Fruit fly (Drosophila melanogaster) whole organism, prepupa: ENCODE results near the gene CG14567.

Experiments used
- Blimp-1 ChIP-seq: fragments of 200-800 bp; sonication (Bioruptor generic); optimal IDR thresholded peaks from 3 replicates; lab custom pipeline; 2017; ENCODE audit warnings: missing biosample characterization, missing genetic modification characterization, mild to moderate bottlenecking, moderate library complexity, missing genetic modification reagents
- CG10631 ChIP-seq: fragments of 200-800 bp; sonication (Bioruptor generic); optimal IDR thresholded peaks from 2 replicates; lab custom pipeline; 2016; ENCODE audit warnings: missing biosample characterization, missing genetic modification characterization
- CG10669 ChIP-seq: fragments of 200-800 bp; sonication (Bioruptor generic); optimal IDR thresholded peaks from 3 replicates; lab custom pipeline; 2018; ENCODE audit warnings: missing biosample characterization, mild to moderate bottlenecking, missing genetic modification characterization, moderate library complexity
- CG15336 ChIP-seq: fragments of 200-800 bp; sonication (Bioruptor generic); IDR thresholded peaks from 2 replicates; pipeline ENCODE4 v1.3.6; 2022; ENCODE audit warnings: missing biosample characterization, missing genetic modification characterization
- CG1621 ChIP-seq: fragments of 200-800 bp; sonication (Bioruptor generic); optimal IDR thresholded peaks from 3 replicates; lab custom pipeline; 2018; ENCODE audit warnings: missing biosample characterization, mild to moderate bottlenecking, missing genetic modification characterization
- CG3032 ChIP-seq: fragments of 200-800 bp; optimal IDR thresholded peaks from 2 replicates; lab custom pipeline; 2019; ENCODE audit warnings: missing biosample characterization, mild to moderate bottlenecking, missing genetic modification characterization, moderate library complexity
- CG31627 ChIP-seq: fragments of 200-800 bp; sonication (Bioruptor generic); optimal IDR thresholded peaks from 3 replicates; lab custom pipeline; 2016; ENCODE audit warnings: missing biosample characterization, missing genetic modification characterization
- CG32006 ChIP-seq: fragments of 200-800 bp; sonication (Bioruptor generic); optimal IDR thresholded peaks from 3 replicates; lab custom pipeline; 2017; ENCODE audit warnings: missing biosample characterization, mild to moderate bottlenecking, missing genetic modification characterization
- CG4318 ChIP-seq: fragments of 200-800 bp; sonication (Bioruptor generic); optimal IDR thresholded peaks from 3 replicates; lab custom pipeline; 2017; ENCODE audit warnings: missing biosample characterization, mild to moderate bottlenecking, missing genetic modification characterization
- CG6163 ChIP-seq: fragments of 200-800 bp; sonication (Bioruptor generic); IDR thresholded peaks from 3 replicates; pipeline ENCODE4 v1.3.6; 2022; ENCODE audit warnings: missing biosample characterization, missing genetic modification characterization
- CG6792 ChIP-seq: fragments of 200-800 bp; sonication (Bioruptor generic); optimal IDR thresholded peaks from 3 replicates; lab custom pipeline; 2016; ENCODE audit warnings: missing biosample characterization, missing genetic modification characterization
- CG9139 ChIP-seq: fragments of 200-800 bp; sonication (Bioruptor generic); optimal IDR thresholded peaks from 3 replicates; lab custom pipeline; 2017; ENCODE audit warnings: missing biosample characterization, mild to moderate bottlenecking, missing genetic modification characterization
- Eip75B ChIP-seq: fragments of 200-800 bp; sonication (Bioruptor generic); optimal IDR thresholded peaks from 3 replicates; lab custom pipeline; 2016; ENCODE audit warnings: missing biosample characterization, missing genetic modification characterization
- Eip93F ChIP-seq: fragments of 200-800 bp; sonication (Bioruptor generic); optimal IDR thresholded peaks from 2 replicates; lab custom pipeline; 2016; ENCODE audit warnings: missing biosample characterization, mild to moderate bottlenecking, missing genetic modification characterization
- Gug ChIP-seq: fragments of 200-800 bp; sonication (Bioruptor generic); IDR thresholded peaks from 2 replicates; pipeline ENCODE4 v1.3.6; 2022; ENCODE audit warnings: missing biosample characterization, missing genetic modification characterization
- Hr38 ChIP-seq: sonication (Bioruptor generic); optimal IDR thresholded peaks from 2 replicates; lab custom pipeline; 2016; ENCODE audit warnings: missing biosample characterization, missing genetic modification characterization
- Smox ChIP-seq: fragments of 200-800 bp; sonication (Bioruptor generic); optimal IDR thresholded peaks from 3 replicates; lab custom pipeline; 2016; ENCODE audit warnings: missing biosample characterization, missing genetic modification characterization
- Sox102F ChIP-seq: fragments of 200-800 bp; sonication (Bioruptor generic); optimal IDR thresholded peaks from 2 replicates; lab custom pipeline; 2016; ENCODE audit warnings: missing biosample characterization, mild to moderate bottlenecking, missing genetic modification characterization
- Sox15 ChIP-seq: fragments of 200-800 bp; sonication (Bioruptor generic); optimal IDR thresholded peaks from 3 replicates; lab custom pipeline; 2016; ENCODE audit warnings: missing biosample characterization, missing genetic modification characterization
- achi ChIP-seq: fragments of 200-800 bp; sonication (Bioruptor generic); optimal IDR thresholded peaks from 3 replicates; lab custom pipeline; 2016; ENCODE audit warnings: missing biosample characterization, missing genetic modification characterization
- acj6 ChIP-seq: fragments of 200-800 bp; sonication (Bioruptor generic); optimal IDR thresholded peaks from 3 replicates; lab custom pipeline; 2016; ENCODE audit warnings: missing biosample characterization, missing genetic modification characterization
- cyc ChIP-seq: fragments of 200-800 bp; sonication (Bioruptor generic); optimal IDR thresholded peaks from 3 replicates; lab custom pipeline; 2016; ENCODE audit warnings: missing biosample characterization, missing genetic modification characterization
- dac ChIP-seq: fragments of 200-800 bp; sonication (Bioruptor generic); optimal IDR thresholded peaks from 2 replicates; lab custom pipeline; 2017; ENCODE audit warnings: missing biosample characterization, mild to moderate bottlenecking, missing genetic modification characterization
- dsx ChIP-seq: fragments of 200-800 bp; optimal IDR thresholded peaks from 3 replicates; lab custom pipeline; 2019; ENCODE audit warnings: missing biosample characterization, mild to moderate bottlenecking, missing genetic modification characterization, moderate library complexity; ENCODE audit not compliant: poor library complexity, severe bottlenecking
- fd59A ChIP-seq: fragments of 200-800 bp; sonication (Bioruptor generic); optimal IDR thresholded peaks from 2 replicates; lab custom pipeline; 2017; ENCODE audit warnings: missing biosample characterization, mild to moderate bottlenecking, missing genetic modification characterization, missing genetic modification reagents
- fd85E ChIP-seq: fragments of 200-800 bp; sonication (Bioruptor generic); optimal IDR thresholded peaks from 3 replicates; lab custom pipeline; 2016; ENCODE audit warnings: missing biosample characterization, missing genetic modification characterization
- fkh ChIP-seq: fragments of 200-800 bp; sonication (Bioruptor generic); optimal IDR thresholded peaks from 3 replicates; lab custom pipeline; 2017; ENCODE audit warnings: missing biosample characterization, mild to moderate bottlenecking, missing genetic modification characterization, moderate library complexity
- net ChIP-seq: fragments of 200-800 bp; sonication (Bioruptor generic); optimal IDR thresholded peaks from 3 replicates; lab custom pipeline; 2016; ENCODE audit warnings: missing biosample characterization, missing genetic modification characterization
- salr ChIP-seq, 2 experiments: fragments of 200-800 bp; sonication (Bioruptor generic); optimal IDR thresholded peaks; 3 replicates each; lab custom pipeline; 2016 to 2018; ENCODE audit warnings: missing biosample characterization in 2 of 2, missing genetic modification characterization in 2 of 2, mild to moderate bottlenecking in 1 of 2
- spab ChIP-seq: fragments of 200-800 bp; sonication (Bioruptor generic); optimal IDR thresholded peaks from 2 replicates; lab custom pipeline; 2017; ENCODE audit warnings: missing biosample characterization, mild to moderate bottlenecking, missing genetic modification characterization, missing genetic modification reagents
- svp ChIP-seq: fragments of 200-800 bp; sonication (Bioruptor generic); peaks from one replicate; lab custom pipeline; 2016; ENCODE audit warnings: missing biosample characterization, missing genetic modification characterization

The CG14567 gene

dm6 chr3L:21738175-21739016, at the start of gene CG14567 (continued):
- TF ChIP-seq CG9139 (GFP tag; lab: Kevin White, UChicago) (no peak), Hr38 (GFP tag; lab: Kevin White, UChicago) (no peak), achi (peak; percentile 57), dsx (GFP tag; lab: Kevin White, UChicago) (peak; percentile 92), Gug (GFP tag; lab: Robert Waterston, UW) (peak; percentile 55; the same call in 1 of the 2 replicates), Blimp-1 (GFP tag; lab: Kevin White, UChicago) (peak; percentile 28), CG10669 (GFP tag; lab: Kevin White, UChicago) (peak; percentile 26), CG15336 (GFP tag; lab: Robert Waterston, UW) (peak; percentile 74), net (peak; percentile 50), Eip93F (no peak)

- TF ChIP-seq svp (peak; percentile 15), cyc (GFP tag; lab: Kevin White, UChicago) (no peak)
Measured at dm6 chr3L:21787883-21788282, 49.7 kb upstream of the CG14567 start.

DNA sequence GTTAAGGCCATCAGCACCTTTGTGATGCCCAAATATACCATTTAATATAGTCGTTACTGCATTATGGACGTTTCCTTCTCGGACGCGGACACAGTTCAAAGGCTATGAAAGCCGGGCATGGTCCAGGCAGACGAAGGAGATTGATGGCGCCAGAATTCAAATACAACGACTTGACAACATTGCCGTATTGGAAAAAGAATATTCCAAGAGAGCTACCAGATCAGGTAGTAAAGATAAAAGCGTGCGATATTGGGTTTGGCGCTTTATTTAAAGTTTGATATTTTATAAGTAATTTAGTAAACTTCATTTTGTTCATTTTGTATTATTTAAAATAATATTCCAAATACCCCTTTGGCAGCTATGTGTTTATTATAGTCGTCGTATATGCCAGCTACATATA, 35.6 kb upstream of the CG14567 start:
- no peak for TF ChIP-seq CG31627 (GFP tag; lab: Kevin White, UChicago)
- no peak for TF ChIP-seq fd59A
- no peak for TF ChIP-seq salr (GFP tag; optimal IDR thresholded peaks at IDR 0.05; lab: Kevin White, UChicago)
- TF ChIP-seq acj6 (GFP tag; lab: Kevin White, UChicago), result no peak
- TF ChIP-seq CG3032, result no peak
- no peak for TF ChIP-seq Sox15 (GFP tag; lab: Kevin White, UChicago)
- TF ChIP-seq Sox102F (GFP tag; lab: Kevin White, UChicago), result no peak

DNA sequence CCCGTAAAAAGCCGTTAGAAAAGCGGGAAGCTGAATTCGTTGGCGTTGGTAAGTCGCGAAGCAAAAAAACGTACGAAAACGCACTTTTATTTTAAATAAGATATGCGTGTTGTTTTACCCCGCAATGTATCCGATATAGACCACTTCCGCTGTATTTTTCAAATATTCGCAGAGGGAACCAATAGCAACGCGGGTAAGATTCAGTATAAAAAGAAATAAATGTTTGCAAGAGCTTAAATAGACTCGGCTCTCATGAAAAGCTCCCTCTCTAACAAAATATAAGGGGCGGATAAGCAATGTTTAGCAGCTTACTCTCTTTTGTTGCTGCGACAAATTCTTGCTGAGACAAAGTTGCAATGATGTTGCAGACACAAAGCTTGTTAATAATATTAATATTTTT, 32.1 kb upstream of the CG14567 start, which contains the start of gene Syn1:
Gene Syn1 (minus strand): TSS at position 207 of the 400 bp plus-strand sequence.
- TF ChIP-seq fd85E (GFP tag; lab: Kevin White, UChicago), result no peak
- peak; percentile 26; the same call in 1 of the 2 replicates for TF ChIP-seq CG15336 (GFP tag; lab: Robert Waterston, UW)
- peak; percentile 14 for TF ChIP-seq net
- TF ChIP-seq Smox (GFP tag; lab: Kevin White, UChicago), result no peak
- peak; percentile 48 for TF ChIP-seq fkh (GFP tag; lab: Kevin White, UChicago)
- TF ChIP-seq Hr38 (GFP tag; lab: Kevin White, UChicago), result no peak
- TF ChIP-seq spab, result no peak

dm6 chr3L:21769515-21769914, 31.3 kb upstream of the CG14567 start, which contains the start of gene CG7370:
Gene CG7370 (plus strand): TSS chr3L:21769815.
- TF ChIP-seq achi (no peak), CG6163 (GFP tag; lab: Robert Waterston, UW) (no peak), CG10631 (GFP tag; lab: Kevin White, UChicago) (no peak), CG4318 (GFP tag; lab: Kevin White, UChicago) (no peak), Eip75B (GFP tag; lab: Kevin White, UChicago) (no peak), CG32006 (GFP tag; lab: Kevin White, UChicago) (no peak), CG1621 (tag; lab: Kevin White, UChicago) (no peak), dac (GFP tag; lab: Kevin White, UChicago) (no peak), CG6792 (GFP tag; lab: Kevin White, UChicago) (no peak), CG3032 (no peak)
